Worm (Caenorhabditis elegans) whole organism, L4 larva: ENCODE data around the gene math-39.
A peak's percentile ranks its signal among the peaks of the same experiment; 100 is the strongest.
"Not testable (repeated sequence)": the region's sequence is repeated elsewhere in the genome, so short reads cannot be mapped to it uniquely, and the experiment has no call there.

Experiments used
- F26F4.8 ChIP-seq: fragments of 200-800 bp; sonication (Bioruptor generic); conservative IDR thresholded peaks from 2 replicates; pipeline ENCODE4 v1.3.6; 2022; ENCODE audit warnings: missing genetic modification characterization, missing compliant biosample characterization
- R02D3.7 ChIP-seq: fragments of 150-350 bp; sonication (generic microtip); optimal IDR thresholded peaks from 3 replicates; lab custom pipeline; 2014; ENCODE audit warnings: missing biosample characterization, missing genetic modification characterization
- T20F7.1 ChIP-seq: fragments of 200-800 bp; sonication (Bioruptor generic); optimal IDR thresholded peaks from 2 replicates; lab custom pipeline; 2018; ENCODE audit warnings: mild to moderate bottlenecking, missing genetic modification characterization, missing compliant biosample characterization
- Y105C5A.15 ChIP-seq: fragments of 200-800 bp; sonication (Bioruptor generic); IDR thresholded peaks from 2 replicates; pipeline ENCODE4 v1.3.6; 2022; ENCODE audit warnings: missing genetic modification characterization, missing compliant biosample characterization
- Y48G9A.11 ChIP-seq: fragments of 200-800 bp; sonication (Bioruptor generic); IDR thresholded peaks from 2 replicates; pipeline ENCODE4 v1.3.6; 2022; ENCODE audit warnings: missing genetic modification reagents, missing genetic modification characterization, missing compliant biosample characterization
- ZK546.5 ChIP-seq, 2 experiments: sonication (generic microtip); optimal IDR thresholded peaks; 2 replicates each; lab custom pipeline; 2017; ENCODE audit warnings: missing biosample characterization in 2 of 2, missing genetic modification characterization in 2 of 2
- aly-2 ChIP-seq: sonication (generic microtip); optimal IDR thresholded peaks from 2 replicates; lab custom pipeline; 2018; ENCODE audit warnings: missing biosample characterization, missing genetic modification characterization
- attf-4 ChIP-seq: sonication (generic microtip); optimal IDR thresholded peaks from 3 replicates; lab custom pipeline; 2017; ENCODE audit warnings: missing biosample characterization, missing genetic modification characterization
- ceh-20 ChIP-seq: fragments of 200-800 bp; sonication (Bioruptor generic); IDR thresholded peaks from 2 replicates; pipeline ENCODE4 v1.3.6; 2022; ENCODE audit warnings: missing genetic modification reagents, missing genetic modification characterization, missing compliant biosample characterization
- ceh-28 ChIP-seq: fragments of 150-350 bp; optimal IDR thresholded peaks from 2 replicates; lab custom pipeline; 2014; ENCODE audit warnings: missing biosample characterization, missing genetic modification reagents, missing genetic modification characterization
- ctbp-1 ChIP-seq: fragments of 200-800 bp; sonication (Bioruptor generic); IDR thresholded peaks from 2 replicates; pipeline ENCODE4 v1.3.6; 2022; ENCODE audit warnings: missing genetic modification reagents, missing genetic modification characterization, missing compliant biosample characterization
- daf-16 ChIP-seq, 3 experiments: sonication (generic microtip); optimal IDR thresholded peaks; 2 replicates each; lab custom pipeline; 2016 to 2017; ENCODE audit warnings: missing genetic modification characterization in 3 of 3, missing genetic modification reagents in 3 of 3, mild to moderate bottlenecking in 2 of 3, missing compliant biosample characterization in 2 of 3, missing biosample characterization in 1 of 3, moderate library complexity in 1 of 3
- dmd-8 ChIP-seq: fragments of 200-800 bp; sonication (Bioruptor generic); IDR thresholded peaks from 2 replicates; pipeline ENCODE4 v1.3.6; 2022; ENCODE audit warnings: missing genetic modification characterization, missing compliant biosample characterization
- fos-1 ChIP-seq: fragments of 150-350 bp; optimal IDR thresholded peaks from 2 replicates; lab custom pipeline; 2014; ENCODE audit warnings: missing biosample characterization, missing genetic modification characterization
- hlh-30 ChIP-seq: sonication (generic microtip); optimal IDR thresholded peaks from 2 replicates; lab custom pipeline; 2017; ENCODE audit warnings: antibody characterized with exemption, mild to moderate bottlenecking, missing genetic modification characterization, missing compliant biosample characterization; ENCODE audit not compliant: insufficient read depth
- lin-29 ChIP-seq: fragments of 200-800 bp; sonication (Bioruptor generic); IDR thresholded peaks from 2 replicates; pipeline ENCODE4 v1.3.6; 2022; ENCODE audit warnings: missing genetic modification reagents, missing genetic modification characterization, missing compliant biosample characterization
- lin-39 ChIP-seq: fragments of 150-350 bp; optimal IDR thresholded peaks from 2 replicates; lab custom pipeline; 2014; ENCODE audit warnings: missing biosample characterization, missing genetic modification reagents, missing genetic modification characterization
- mdt-29 ChIP-seq: fragments of 200-800 bp; sonication (Bioruptor generic); IDR thresholded peaks from 2 replicates; pipeline ENCODE4 v1.3.6; 2022; ENCODE audit warnings: missing genetic modification reagents, missing genetic modification characterization, missing compliant biosample characterization
- mxl-3 ChIP-seq: fragments of 200-800 bp; sonication (Bioruptor generic); optimal IDR thresholded peaks from 2 replicates; lab custom pipeline; 2018; ENCODE audit warnings: mild to moderate bottlenecking, missing genetic modification characterization, missing compliant biosample characterization
- nhr-28 ChIP-seq: fragments of 150-350 bp; optimal IDR thresholded peaks from 2 replicates; lab custom pipeline; 2014; ENCODE audit warnings: missing biosample characterization, missing genetic modification characterization
- nhr-42 ChIP-seq: fragments of 200-800 bp; sonication (Bioruptor generic); IDR thresholded peaks from 2 replicates; pipeline ENCODE4 v1.3.6; 2022; ENCODE audit warnings: missing genetic modification characterization, missing compliant biosample characterization
- nhr-6 ChIP-seq: fragments of 150-350 bp; optimal IDR thresholded peaks from 2 replicates; lab custom pipeline; 2014; ENCODE audit warnings: missing biosample characterization, missing genetic modification characterization
- pha-4 ChIP-seq, 2 experiments: fragments of 150-350 bp in 1 of 2; fragments of 200-800 bp in 1 of 2; sonication (Bioruptor generic) in 1 of 2; IDR thresholded peaks in 1 of 2; optimal IDR thresholded peaks in 1 of 2; 2 replicates each; pipeline versions ENCODE4 v1.3.6 to Lab custom; 2014 to 2022; ENCODE audit warnings: missing genetic modification characterization in 2 of 2, missing genetic modification reagents in 2 of 2, missing biosample characterization in 1 of 2, missing compliant biosample characterization in 1 of 2
- php-3 ChIP-seq: fragments of 200-800 bp; sonication (Bioruptor generic); IDR thresholded peaks from 2 replicates; pipeline ENCODE4 v1.3.6; 2022; ENCODE audit warnings: missing genetic modification reagents, missing genetic modification characterization, missing compliant biosample characterization
- pqm-1 ChIP-seq: sonication (generic microtip); optimal IDR thresholded peaks from 2 replicates; lab custom pipeline; 2017; ENCODE audit warnings: missing biosample characterization, missing genetic modification characterization
- set-16 ChIP-seq: fragments of 200-800 bp; sonication (Bioruptor generic); IDR thresholded peaks from 2 replicates; pipeline ENCODE4 v1.3.6; 2022; ENCODE audit warnings: missing genetic modification reagents, missing genetic modification characterization, missing compliant biosample characterization
- skn-1 ChIP-seq: fragments of 150-350 bp; optimal IDR thresholded peaks from 2 replicates; lab custom pipeline; 2014; ENCODE audit warnings: missing biosample characterization, missing genetic modification characterization
- spr-3 ChIP-seq: fragments of 200-800 bp; sonication (Bioruptor generic); optimal IDR thresholded peaks from 2 replicates; lab custom pipeline; 2018; ENCODE audit warnings: mild to moderate bottlenecking, missing genetic modification characterization, missing compliant biosample characterization
- tra-1 ChIP-seq: fragments of 200-800 bp; sonication (Bioruptor generic); IDR thresholded peaks from 2 replicates; pipeline ENCODE4 v1.3.6; 2022; ENCODE audit warnings: missing genetic modification reagents, missing genetic modification characterization, missing compliant biosample characterization
- vab-7 ChIP-seq: fragments of 200-800 bp; sonication (Bioruptor generic); IDR thresholded peaks from 2 replicates; pipeline ENCODE4 v1.3.6; 2022; ENCODE audit warnings: missing genetic modification reagents, missing genetic modification characterization, missing compliant biosample characterization
- zfp-3 ChIP-seq: fragments of 200-800 bp; sonication (Bioruptor generic); conservative IDR thresholded peaks from 2 replicates; pipeline ENCODE4 v1.3.6; 2022; ENCODE audit warnings: missing genetic modification reagents, missing genetic modification characterization, missing compliant biosample characterization
- zip-2 ChIP-seq: fragments of 150-350 bp; optimal IDR thresholded peaks from 2 replicates; lab custom pipeline; 2014; ENCODE audit warnings: missing biosample characterization, missing genetic modification characterization

The math-39 gene

DNA sequence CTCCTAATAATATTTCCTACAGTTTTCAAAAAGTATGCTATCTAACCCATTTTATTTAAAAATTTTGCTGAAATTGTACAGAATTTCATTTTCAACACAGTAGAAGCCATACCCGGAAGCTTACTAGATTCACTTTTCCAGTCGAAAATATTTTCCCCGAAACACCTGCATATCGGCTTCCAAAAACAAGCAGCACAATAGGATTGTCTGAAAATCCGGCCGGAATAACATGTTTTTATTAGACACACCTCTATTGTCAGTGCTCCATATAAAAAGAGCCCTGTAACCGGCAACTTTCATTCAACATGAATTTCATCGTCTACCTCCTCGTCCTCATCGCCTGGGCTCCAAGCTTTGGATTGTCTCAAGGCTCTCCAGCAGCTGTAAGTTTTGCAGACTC lies 20.4 kb downstream of the math-39 start, which contains the start of gene C52E2.2:
Gene C52E2.2 (plus strand): TSS at position 301 of the 400 bp plus-strand sequence.
- TF ChIP-seq skn-1 (tag; lab: Kevin White, UChicago): no peak
- TF ChIP-seq php-3 (GFP tag; lab: Robert Waterston, UW): no peak
- no peak for TF ChIP-seq Y48G9A.11 (GFP tag; lab: Robert Waterston, UW)
- TF ChIP-seq attf-4: no peak
- TF ChIP-seq daf-16 (GFP tag; optimal IDR thresholded peaks at IDR 0.05; lab: Kevin White, UChicago): no peak
- no peak for TF ChIP-seq daf-16 (tag; optimal IDR thresholded peaks at IDR 0.05; lab: Kevin White, UChicago)
- no peak for TF ChIP-seq ceh-28 (tag; lab: Kevin White, UChicago)
- TF ChIP-seq mdt-29: no peak
- no peak for TF ChIP-seq F26F4.8 (GFP tag; lab: Robert Waterston, UW)
- TF ChIP-seq nhr-6: no peak
- TF ChIP-seq, all 104 proteins: peak for 0

ce11 chrII:1854094-1854493 lies 22.0 kb downstream of the math-39 start, which contains the start of gene fbxb-95:
Gene fbxb-95, plus strand, starts transcription at chrII:1854394.
- TF ChIP-seq ctbp-1 (GFP tag; lab: Robert Waterston, UW); nhr-42 (GFP tag; lab: Robert Waterston, UW); ZK546.5 (tag; optimal IDR thresholded peaks at IDR 0.05; lab: Kevin White, UChicago): not testable (repeated sequence)

DNA sequence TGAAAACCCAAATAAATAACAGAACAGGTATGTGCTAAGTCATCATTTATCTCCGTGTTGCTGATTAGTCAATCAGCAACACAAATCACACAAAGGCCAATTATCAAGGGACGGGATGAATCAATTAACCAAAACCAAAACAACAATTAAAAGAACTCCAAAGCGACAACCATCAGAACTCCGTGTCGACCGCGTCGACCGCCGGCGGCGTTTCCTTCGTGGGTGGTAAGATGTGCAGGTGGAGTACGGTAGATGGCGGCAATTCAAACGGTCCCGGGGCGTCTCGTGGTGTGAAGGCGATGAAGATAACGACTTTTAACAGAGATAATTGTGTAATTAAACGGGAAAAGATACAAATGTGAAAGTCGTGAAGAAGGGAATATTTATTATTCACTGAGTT lies 23.3 kb downstream of the math-39 start:
- 0 out of 2 replicates have a peak, but pooled peaks have one; percentile 12 for TF ChIP-seq set-16 (GFP tag; lab: Robert Waterston, UW)
- TF ChIP-seq tra-1 (GFP tag; lab: Robert Waterston, UW): peak; percentile 99

- TF ChIP-seq pha-4 (GFP tag; IDR thresholded peaks at IDR 0.05; lab: Robert Waterston, UW); pha-4 (tag; optimal IDR thresholded peaks at IDR 0.05; lab: Kevin White, UChicago); Y48G9A.11 (GFP tag; lab: Robert Waterston, UW); lin-29 (GFP tag; lab: Robert Waterston, UW): not testable (repeated sequence)
Measured at ce11 chrII:1861285-1861793, 29.2 kb downstream of the math-39 start, which contains the start of gene C16C4.18. Gene C16C4.18, minus strand, starts transcription at chrII:1861335.

DNA sequence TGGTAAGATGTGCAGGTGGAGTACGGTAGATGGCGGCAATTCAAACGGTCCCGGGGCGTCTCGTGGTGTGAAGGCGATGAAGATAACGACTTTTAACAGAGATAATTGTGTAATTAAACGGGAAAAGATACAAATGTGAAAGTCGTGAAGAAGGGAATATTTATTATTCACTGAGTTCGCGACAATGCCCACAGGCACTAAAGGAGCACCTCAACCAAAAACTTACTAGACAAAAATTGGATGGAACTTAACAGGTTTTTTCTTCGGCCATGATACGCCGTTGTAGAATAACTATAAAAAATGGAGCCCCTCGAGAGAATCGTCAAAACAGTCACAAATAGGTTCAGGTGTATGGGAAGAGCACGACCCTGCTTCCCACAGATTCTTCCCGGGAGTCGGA lies 30.2 kb downstream of the math-39 start, which contains the start of gene fbxb-98:
Gene fbxb-98 (plus strand): TSS at position 301 of the 400 bp plus-strand sequence.
- not testable (repeated sequence) for TF ChIP-seq ceh-20 (GFP tag; lab: Robert Waterston, UW); lin-29 (GFP tag; lab: Robert Waterston, UW); mxl-3 (GFP tag; lab: Kevin White, UChicago)

- no peak for TF ChIP-seq vab-7
- TF ChIP-seq lin-39 (tag; lab: Kevin White, UChicago): no peak
- TF ChIP-seq set-16 (GFP tag; lab: Robert Waterston, UW): no peak
- TF ChIP-seq dmd-8: no peak
- no peak for TF ChIP-seq nhr-28
- TF ChIP-seq pha-4 (GFP tag; IDR thresholded peaks at IDR 0.05; lab: Robert Waterston, UW): no peak
- TF ChIP-seq pha-4 (tag; optimal IDR thresholded peaks at IDR 0.05; lab: Kevin White, UChicago): no peak
Measured at ce11 chrII:1864278-1864677, 32.1 kb downstream of the math-39 start, which contains the start of gene C16C4.17. Gene C16C4.17, plus strand, starts transcription at chrII:1864578.

DNA sequence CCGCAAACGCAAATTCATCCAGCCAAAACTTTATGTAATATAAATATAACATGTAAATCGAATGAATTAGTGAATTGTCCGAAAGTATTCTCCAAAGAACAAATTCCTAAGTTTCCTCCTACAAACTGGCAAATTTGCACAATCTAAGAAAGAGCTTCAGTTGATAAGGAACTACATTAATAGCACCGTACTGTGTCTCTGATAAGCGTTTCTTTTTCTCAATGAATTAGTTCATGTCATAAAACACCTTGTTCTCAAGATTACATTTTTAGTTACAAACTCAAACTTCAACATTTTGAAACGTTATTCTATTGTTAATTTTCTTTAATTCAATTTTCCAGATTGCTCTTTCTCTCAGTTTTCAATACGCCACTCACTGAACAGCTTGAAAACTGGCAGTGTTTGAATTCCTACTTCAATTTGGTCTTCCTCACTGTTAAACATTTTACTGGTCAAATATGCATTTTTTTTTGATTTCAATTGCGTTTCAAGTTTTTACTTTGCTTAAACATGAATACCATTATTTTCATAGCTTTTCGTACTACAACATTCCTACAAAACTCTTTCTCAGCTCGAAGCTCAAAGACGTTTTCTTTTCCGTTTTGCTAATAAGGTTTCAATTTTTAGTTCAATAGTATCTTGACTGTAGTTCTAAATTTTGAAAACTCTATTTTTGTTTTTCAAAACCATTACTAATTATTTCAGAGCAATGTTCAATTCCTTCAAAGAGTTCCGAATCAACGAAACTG lies 33.7 kb downstream of the math-39 start, which contains the start of gene math-15:
Gene math-15 (plus strand): TSS at position 699 of the 749 bp plus-strand sequence.
- TF ChIP-seq zfp-3 (no peak), fos-1 (tag; lab: Kevin White, UChicago) (no peak), pqm-1 (tag; lab: Kevin White, UChicago) (peak; percentile 72), R02D3.7 (tag; lab: Kevin White, UChicago) (no peak), ZK546.5 (tag; optimal IDR thresholded peaks at IDR 0.05; lab: Kevin White, UChicago) (no peak), spr-3 (GFP tag; lab: Kevin White, UChicago) (no peak), hlh-30 (tag; lab: Kevin White, UChicago) (no peak), zip-2 (tag; lab: Kevin White, UChicago) (no peak), Y105C5A.15 (GFP tag; lab: Robert Waterston, UW) (no peak), aly-2 (tag; lab: Kevin White, UChicago) (no peak), T20F7.1 (GFP tag; lab: Kevin White, UChicago) (no peak), set-16 (GFP tag; lab: Robert Waterston, UW) (no peak), nhr-28 (peak; percentile 53)
- TF ChIP-seq, all 104 proteins: peak for 2
